Fruit fly (Drosophila melanogaster) whole organism, embryonic: Measurements from ENCODE around the gene CG32099.

Source experiments
- Abd-B ChIP-seq: fragments of 200-800 bp; sonication (Bioruptor generic); optimal IDR thresholded peaks from 2 replicates; lab custom pipeline; 2018; ENCODE audit warnings: missing biosample characterization, mild to moderate bottlenecking, missing genetic modification characterization, moderate library complexity
- CG10209 ChIP-seq: fragments of 200-800 bp; sonication (Bioruptor generic); optimal IDR thresholded peaks from 3 replicates; lab custom pipeline; 2017; ENCODE audit warnings: missing biosample characterization, mild to moderate bottlenecking, missing genetic modification characterization, missing genetic modification reagents
- CG10321 ChIP-seq: fragments of 200-800 bp; sonication (Bioruptor generic); IDR thresholded peaks from 2 replicates; pipeline ENCODE4 v1.3.6; 2022; ENCODE audit warnings: missing biosample characterization, missing genetic modification characterization
- CG10431 ChIP-seq: fragments of 200-800 bp; sonication (Bioruptor generic); optimal IDR thresholded peaks from 3 replicates; lab custom pipeline; 2018; ENCODE audit warnings: missing biosample characterization, mild to moderate bottlenecking, missing genetic modification characterization
- CG12299 ChIP-seq: fragments of 200-800 bp; sonication (Bioruptor generic); optimal IDR thresholded peaks from 2 replicates; lab custom pipeline; 2018; ENCODE audit warnings: missing biosample characterization, mild to moderate bottlenecking, missing genetic modification characterization
- CG15011 ChIP-seq: fragments of 200-800 bp; sonication (Bioruptor generic); optimal IDR thresholded peaks from 3 replicates; lab custom pipeline; 2018; ENCODE audit warnings: missing biosample characterization, mild to moderate bottlenecking, missing genetic modification characterization
- CG15601 ChIP-seq: fragments of 200-800 bp; sonication (Bioruptor generic); optimal IDR thresholded peaks from 3 replicates; lab custom pipeline; 2019; ENCODE audit warnings: missing biosample characterization, mild to moderate bottlenecking, missing genetic modification characterization, moderate library complexity
- CG16863 ChIP-seq: fragments of 200-800 bp; sonication (Bioruptor generic); optimal IDR thresholded peaks from 3 replicates; lab custom pipeline; 2016; ENCODE audit warnings: missing biosample characterization, missing genetic modification characterization
- CG17385 ChIP-seq: fragments of 200-800 bp; sonication (Bioruptor generic); optimal IDR thresholded peaks from 3 replicates; lab custom pipeline; 2018; ENCODE audit warnings: missing biosample characterization, mild to moderate bottlenecking, missing genetic modification characterization
- CG2712 ChIP-seq: fragments of 200-800 bp; optimal IDR thresholded peaks from 3 replicates; lab custom pipeline; 2019; ENCODE audit warnings: missing biosample characterization, mild to moderate bottlenecking, missing genetic modification characterization, moderate library complexity
- CG3281 ChIP-seq: fragments of 200-800 bp; sonication (Bioruptor generic); optimal IDR thresholded peaks from 3 replicates; lab custom pipeline; 2017; ENCODE audit warnings: missing biosample characterization, mild to moderate bottlenecking, missing genetic modification characterization
- CG33557 ChIP-seq: fragments of 200-800 bp; sonication (Bioruptor generic); optimal IDR thresholded peaks from 2 replicates; lab custom pipeline; 2019; ENCODE audit warnings: missing biosample characterization, mild to moderate bottlenecking, missing genetic modification characterization, moderate library complexity
- CG4328 ChIP-seq: fragments of 200-800 bp; sonication (Bioruptor generic); optimal IDR thresholded peaks from 3 replicates; lab custom pipeline; 2017; ENCODE audit warnings: missing biosample characterization, missing genetic modification reagents, missing genetic modification characterization
- CG4404 ChIP-seq: fragments of 200-800 bp; sonication (Bioruptor generic); IDR thresholded peaks from 2 replicates; pipeline ENCODE4 v1.3.6; 2022; ENCODE audit warnings: missing biosample characterization, missing genetic modification characterization
- CG7987 ChIP-seq: fragments of 200-800 bp; sonication (Bioruptor generic); optimal IDR thresholded peaks from 2 replicates; lab custom pipeline; 2018; ENCODE audit warnings: missing biosample characterization, mild to moderate bottlenecking, missing genetic modification characterization, moderate library complexity
- CG8290 ChIP-seq, 3 experiments: fragments of 200-800 bp; sonication (Bioruptor generic); optimal IDR thresholded peaks; 2 replicates each; lab custom pipeline; 2016 to 2019; ENCODE audit warnings: missing biosample characterization in 3 of 3, missing genetic modification characterization in 3 of 3, mild to moderate bottlenecking in 2 of 3, moderate library complexity in 1 of 3
- CG8359 ChIP-seq: fragments of 200-800 bp; sonication (Bioruptor generic); optimal IDR thresholded peaks from 2 replicates; lab custom pipeline; 2017; ENCODE audit warnings: missing biosample characterization, mild to moderate bottlenecking, missing genetic modification characterization, borderline replicate concordance
- CG8478 ChIP-seq: fragments of >200 bp; optimal IDR thresholded peaks from 2 replicates; lab custom pipeline; 2018
- CG8924 ChIP-seq: fragments of 200-800 bp; optimal IDR thresholded peaks from 3 replicates; lab custom pipeline; 2019; ENCODE audit warnings: missing biosample characterization, mild to moderate bottlenecking, missing genetic modification characterization, moderate library complexity
- CG9817 ChIP-seq: fragments of 200-800 bp; sonication (Bioruptor generic); optimal IDR thresholded peaks from 2 replicates; lab custom pipeline; 2018; ENCODE audit warnings: missing biosample characterization, mild to moderate bottlenecking, missing genetic modification characterization, moderate library complexity
- CG9932 ChIP-seq: fragments of 200-800 bp; sonication (Bioruptor generic); IDR thresholded peaks from 2 replicates; pipeline ENCODE4 v1.3.6; 2022; ENCODE audit warnings: missing biosample characterization, missing genetic modification characterization
- Camta ChIP-seq: fragments of 200-800 bp; sonication (Bioruptor generic); optimal IDR thresholded peaks from 2 replicates; lab custom pipeline; 2016; ENCODE audit warnings: missing biosample characterization, missing genetic modification characterization
- D ChIP-seq, 2 experiments: fragments of 200-800 bp in 1 of 2; fragments of >200 bp in 1 of 2; sonication (Bioruptor generic) in 1 of 2; optimal IDR thresholded peaks; 2 replicates in 1 of 2; 3 replicates in 1 of 2; lab custom pipeline; 2017; ENCODE audit warnings: mild to moderate bottlenecking in 1 of 2, missing biosample characterization in 1 of 2, missing genetic modification characterization in 1 of 2, missing genetic modification reagents in 1 of 2
- Dad ChIP-seq: fragments of 200-800 bp; sonication (Bioruptor generic); optimal IDR thresholded peaks from 3 replicates; lab custom pipeline; 2016; ENCODE audit warnings: missing biosample characterization, missing genetic modification characterization
- Dbx ChIP-seq: fragments of 200-800 bp; sonication (Bioruptor generic); IDR thresholded peaks from 3 replicates; pipeline ENCODE4 v1.3.6; 2022; ENCODE audit warnings: missing biosample characterization, missing genetic modification characterization
- Dp ChIP-seq: fragments of 200-800 bp; sonication (Bioruptor generic); optimal IDR thresholded peaks from 2 replicates; lab custom pipeline; 2018; ENCODE audit warnings: missing biosample characterization, mild to moderate bottlenecking, missing genetic modification characterization, moderate library complexity
- Dref ChIP-seq: fragments of 200-800 bp; sonication (Bioruptor generic); IDR thresholded peaks from 2 replicates; pipeline ENCODE4 v1.3.6; 2022; ENCODE audit warnings: missing biosample characterization, missing genetic modification characterization
- Drgx ChIP-seq: fragments of 200-800 bp; sonication (Bioruptor generic); IDR thresholded peaks from 2 replicates; pipeline ENCODE4 v1.3.6; 2022; ENCODE audit warnings: missing biosample characterization, missing genetic modification characterization
- E2f1 ChIP-seq: fragments of 200-800 bp; sonication (Bioruptor generic); IDR thresholded peaks from 2 replicates; pipeline ENCODE4 v1.3.6; 2022; ENCODE audit warnings: missing biosample characterization, missing genetic modification characterization
- Elba2 ChIP-seq: fragments of 200-800 bp; sonication (Bioruptor generic); optimal IDR thresholded peaks from 3 replicates; lab custom pipeline; 2016; ENCODE audit warnings: missing biosample characterization, missing genetic modification characterization
- HLH54F ChIP-seq: fragments of 200-800 bp; sonication (Bioruptor generic); optimal IDR thresholded peaks from 3 replicates; lab custom pipeline; 2016; ENCODE audit warnings: missing biosample characterization, missing genetic modification characterization
- MBD-R2 ChIP-seq: fragments of 200-800 bp; sonication (Bioruptor generic); IDR thresholded peaks from 2 replicates; pipeline ENCODE4 v1.3.6; 2022; ENCODE audit warnings: missing biosample characterization, missing genetic modification characterization
- Oaz ChIP-seq: fragments of 200-800 bp; sonication (Bioruptor generic); IDR thresholded peaks from 2 replicates; pipeline ENCODE4 v1.3.6; 2022; ENCODE audit warnings: missing biosample characterization, missing genetic modification characterization
- Six4 ChIP-seq: fragments of 200-800 bp; sonication (Bioruptor generic); optimal IDR thresholded peaks from 2 replicates; lab custom pipeline; 2016; ENCODE audit warnings: missing biosample characterization, missing genetic modification characterization
- al ChIP-seq: fragments of 200-800 bp; sonication (Bioruptor generic); IDR thresholded peaks from 2 replicates; pipeline ENCODE4 v1.3.6; 2022; ENCODE audit warnings: missing biosample characterization, missing genetic modification characterization
- ara ChIP-seq: fragments of 200-800 bp; sonication (Bioruptor generic); IDR thresholded peaks from 2 replicates; pipeline ENCODE4 v1.3.6; 2022; ENCODE audit warnings: missing biosample characterization, missing genetic modification characterization
- ash1 ChIP-seq: fragments of 200-800 bp; sonication (Bioruptor generic); optimal IDR thresholded peaks from 2 replicates; lab custom pipeline; 2018; ENCODE audit warnings: missing biosample characterization, mild to moderate bottlenecking, missing genetic modification characterization
- bsh ChIP-seq, 2 experiments: fragments of 200-800 bp; sonication (Bioruptor generic); optimal IDR thresholded peaks; 2 replicates each; lab custom pipeline; 2017 to 2018; ENCODE audit warnings: mild to moderate bottlenecking in 2 of 2, missing biosample characterization in 2 of 2, missing genetic modification characterization in 2 of 2, moderate library complexity in 1 of 2
- caup ChIP-seq: fragments of 200-800 bp; sonication (Bioruptor generic); optimal IDR thresholded peaks from 3 replicates; lab custom pipeline; 2017; ENCODE audit warnings: missing biosample characterization, mild to moderate bottlenecking, missing genetic modification characterization, moderate library complexity; ENCODE audit not compliant: severe bottlenecking
- fd102C ChIP-seq: fragments of 200-800 bp; sonication (Bioruptor generic); optimal IDR thresholded peaks from 2 replicates; lab custom pipeline; 2018; ENCODE audit warnings: missing biosample characterization, mild to moderate bottlenecking, missing genetic modification characterization, moderate library complexity
- gcm ChIP-seq: fragments of 200-800 bp; sonication (Bioruptor generic); optimal IDR thresholded peaks from 2 replicates; lab custom pipeline; 2019; ENCODE audit warnings: missing biosample characterization, mild to moderate bottlenecking, missing genetic modification characterization, moderate library complexity
- lmd ChIP-seq: fragments of 200-800 bp; sonication (Bioruptor generic); IDR thresholded peaks from 2 replicates; pipeline ENCODE4 v1.3.6; 2022; ENCODE audit warnings: missing biosample characterization, missing genetic modification characterization
- mirr ChIP-seq: fragments of 200-800 bp; sonication (Bioruptor generic); optimal IDR thresholded peaks from 3 replicates; lab custom pipeline; 2018; ENCODE audit warnings: missing biosample characterization, mild to moderate bottlenecking, missing genetic modification characterization
- nmo ChIP-seq: fragments of 200-800 bp; sonication (Bioruptor generic); optimal IDR thresholded peaks from 2 replicates; lab custom pipeline; 2018; ENCODE audit warnings: missing biosample characterization, mild to moderate bottlenecking, missing genetic modification characterization, moderate library complexity
- nom ChIP-seq: fragments of 200-800 bp; sonication (Bioruptor generic); optimal IDR thresholded peaks from 2 replicates; lab custom pipeline; 2017; ENCODE audit warnings: missing biosample characterization, missing genetic modification characterization, mild to moderate bottlenecking, moderate library complexity, missing genetic modification reagents
- peb ChIP-seq: fragments of 200-800 bp; sonication (Bioruptor generic); IDR thresholded peaks from 2 replicates; pipeline ENCODE4 v1.3.6; 2022; ENCODE audit warnings: missing biosample characterization, missing genetic modification characterization
- phol ChIP-seq: fragments of 200-800 bp; sonication (Bioruptor generic); optimal IDR thresholded peaks from 3 replicates; lab custom pipeline; 2018; ENCODE audit warnings: missing biosample characterization, mild to moderate bottlenecking, missing genetic modification characterization, moderate library complexity
- usp ChIP-seq: fragments of >200 bp; optimal IDR thresholded peaks from 2 replicates; lab custom pipeline; 2017; ENCODE audit warnings: missing biosample characterization, missing genetic modification characterization
- wek ChIP-seq: fragments of 200-800 bp; sonication (Bioruptor generic); optimal IDR thresholded peaks from 3 replicates; lab custom pipeline; 2018; ENCODE audit warnings: missing biosample characterization, mild to moderate bottlenecking, missing genetic modification characterization, moderate library complexity

CG32099 gene

dm6 chr3L:12124138-12124583, 24.9 kb upstream of the CG32099 start:
- TF ChIP-seq D (optimal IDR thresholded peaks at IDR 0.05; lab: Kevin White, UChicago) (peak; percentile 52), D (GFP tag; optimal IDR thresholded peaks at IDR 0.05; lab: Kevin White, UChicago) (peak; percentile 59), peb (no peak), Dad (GFP tag; lab: Kevin White, UChicago) (no peak), CG15601 (tag; lab: Kevin White, UChicago) (peak; percentile 6), Dbx (GFP tag; lab: Robert Waterston, UW) (peak; percentile 54; the same call in 1 of the 3 replicates), wek (GFP tag; lab: Kevin White, UChicago) (peak; percentile 60), fd102C (GFP tag; lab: Kevin White, UChicago) (no peak), Dp (peak; percentile 19), CG4404 (no peak), Elba2 (GFP tag; lab: Kevin White, UChicago) (peak; percentile 95), CG15011 (GFP tag; lab: Kevin White, UChicago) (no peak), CG12299 (tag; lab: Kevin White, UChicago) (peak; percentile 27), CG2712 (tag; lab: Kevin White, UChicago) (peak; percentile 16), nmo (GFP tag; lab: Kevin White, UChicago) (peak; percentile 36), caup (GFP tag; lab: Kevin White, UChicago) (peak; percentile 60), Oaz (no peak), phol (peak; percentile 84), CG33557 (GFP tag; lab: Kevin White, UChicago) (peak; percentile 36), CG8924 (peak; percentile 77), CG17385 (peak; percentile 36), nom (GFP tag; lab: Kevin White, UChicago) (peak; percentile 68), gcm (GFP tag; lab: Kevin White, UChicago) (peak; percentile 47), ash1 (GFP tag; lab: Kevin White, UChicago) (peak; percentile 47), bsh (GFP tag; optimal IDR thresholded peaks at IDR 0.05; lab: Kevin White, UChicago) (peak; percentile 2 to 4), CG8478 (peak; percentile 91), Six4 (GFP tag; lab: Kevin White, UChicago) (no peak), lmd (GFP tag; lab: Robert Waterston, UW) (peak; percentile 32; the same call in 1 of the 2 replicates), CG3281 (GFP tag; lab: Kevin White, UChicago) (peak; percentile 28), CG10431 (GFP tag; lab: Kevin White, UChicago) (no peak), CG16863 (GFP tag; lab: Kevin White, UChicago) (no peak), CG8290 (GFP tag; optimal IDR thresholded peaks at IDR 0.05; lab: Kevin White, UChicago) (no peak), CG8290 (tag; optimal IDR thresholded peaks at IDR 0.05; lab: Kevin White, UChicago) (peak in 1 of 2 experiments; percentile 84), CG9932 (GFP tag; lab: Robert Waterston, UW) (peak; percentile 32; the same call in 1 of the 2 replicates), CG9817 (tag; lab: Kevin White, UChicago) (peak; percentile 23), ara (GFP tag; lab: Robert Waterston, UW) (0 out of 2 replicates have a peak, but pooled peaks have one; percentile 23), CG7987 (peak; percentile 75), Drgx (peak; percentile 20; the same call in 1 of the 2 replicates), CG10321 (peak; percentile 72), Dref (GFP tag; lab: Robert Waterston, UW) (peak; percentile 34; the same call in 1 of the 2 replicates), HLH54F (GFP tag; lab: Kevin White, UChicago) (no peak), Camta (GFP tag; lab: Kevin White, UChicago) (no peak), mirr (peak; percentile 91), CG4328 (GFP tag; lab: Kevin White, UChicago) (peak; percentile 4), E2f1 (GFP tag; lab: Robert Waterston, UW) (peak; percentile 53; the same call in 1 of the 2 replicates), MBD-R2 (GFP tag; lab: Robert Waterston, UW) (peak; percentile 70), al (GFP tag; lab: Robert Waterston, UW) (no peak), Abd-B (GFP tag; lab: Kevin White, UChicago) (peak; percentile 6), usp (no peak), CG10209 (GFP tag; lab: Kevin White, UChicago) (no peak), CG8359 (GFP tag; lab: Kevin White, UChicago) (no peak)
